Worm (Caenorhabditis elegans) whole organism, L2 larva: ENCODE results near the gene Y51A2D.21.

Experiments
- alr-1 ChIP-seq: fragments of 150-350 bp; optimal IDR thresholded peaks from 2 replicates; lab custom pipeline; 2014; ENCODE audit warnings: missing biosample characterization, missing genetic modification characterization
- elt-3 ChIP-seq: sonication (generic microtip); optimal IDR thresholded peaks from 2 replicates; lab custom pipeline; 2017; ENCODE audit warnings: missing biosample characterization, missing genetic modification characterization
- nhr-6 ChIP-seq: fragments of 150-350 bp; optimal IDR thresholded peaks from 2 replicates; lab custom pipeline; 2014; ENCODE audit warnings: missing biosample characterization, missing genetic modification characterization
- snpc-4 ChIP-seq: fragments of 150-350 bp; optimal IDR thresholded peaks from 2 replicates; lab custom pipeline; 2014; ENCODE audit warnings: missing biosample characterization, missing genetic modification characterization
- ztf-11 ChIP-seq: sonication (generic microtip); optimal IDR thresholded peaks from 2 replicates; lab custom pipeline; 2017; ENCODE audit warnings: missing biosample characterization, missing genetic modification characterization

DNA sequence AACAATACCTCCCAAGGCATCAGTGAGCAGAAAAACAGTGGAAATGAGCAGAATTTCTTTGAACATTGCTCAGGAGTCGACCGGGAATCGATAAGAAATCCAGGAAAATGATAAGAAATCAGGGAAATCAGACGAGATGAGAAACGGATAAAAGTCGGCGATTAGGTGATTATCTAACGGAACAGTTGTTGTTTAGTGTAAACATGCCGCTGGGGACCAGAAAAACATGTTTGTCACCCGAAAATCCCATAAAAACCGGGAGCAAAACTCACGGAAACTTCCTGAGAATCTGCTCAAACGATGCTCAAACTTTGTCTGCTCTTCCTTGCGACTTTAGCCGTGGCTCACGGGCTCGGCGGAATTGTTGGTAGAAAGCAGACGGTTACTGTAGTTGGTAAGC, 15.1 kb upstream of the Y51A2D.21 start, which contains the start of the genes ttr-24 and ttr-25:
- TF ChIP-seq ztf-11 (tag; lab: Kevin White, UChicago) = no peak
- TF ChIP-seq nhr-6 (tag; lab: Kevin White, UChicago) = no peak
- no peak for TF ChIP-seq snpc-4 (tag; lab: Kevin White, UChicago)
- TF ChIP-seq elt-3 (tag; lab: Kevin White, UChicago) = no peak
- no peak for TF ChIP-seq alr-1 (tag; lab: Kevin White, UChicago)
